Worm (Caenorhabditis elegans): Measurements from ENCODE around the gene C16C8.20.

ce11 chrII:3440641-3440926, 6.2 kb upstream of the C16C8.20 start, which contains the start of gene C16C8.17:
- TF ChIP-seq let-607 (tag; optimal IDR thresholded peaks at IDR 0.05) (no peak), lag-1 (GFP tag; IDR thresholded peaks at IDR 0.05) (no peak), K12H6.12 (tag; optimal IDR thresholded peaks at IDR 0.05) (no peak), akir-1 (GFP tag; optimal IDR thresholded peaks at IDR 0.05) (no peak), cebp-1 (GFP tag; IDR thresholded peaks at IDR 0.05) (no peak), cebp-1 (tag; optimal IDR thresholded peaks at IDR 0.05) (no peak), nhr-27 (tag; optimal IDR thresholded peaks at IDR 0.05) (no peak)

Measured in whole organism, young adult.